Worm (Caenorhabditis elegans) whole organism, young adult: ENCODE data around the gene F44E2.8.
A peak's percentile ranks its signal among the peaks of the same experiment; 100 is the strongest.

Experiments
- B0019.2 ChIP-seq: fragments of 200-800 bp; sonication (Bioruptor generic); conservative IDR thresholded peaks from 2 replicates; pipeline ENCODE4 v1.3.6; 2022; ENCODE audit warnings: missing genetic modification reagents, missing genetic modification characterization, missing compliant biosample characterization
- B0261.1 ChIP-seq: sonication (generic microtip); optimal IDR thresholded peaks from 2 replicates; lab custom pipeline; 2016; ENCODE audit warnings: mild to moderate bottlenecking, missing genetic modification characterization, moderate library complexity, missing compliant biosample characterization
- D2030.7 ChIP-seq: fragments of 200-800 bp; sonication (Bioruptor generic); IDR thresholded peaks from 2 replicates; pipeline ENCODE4 v1.3.6; 2022; ENCODE audit warnings: missing genetic modification reagents, missing genetic modification characterization, missing compliant biosample characterization
- F23B12.7 ChIP-seq: sonication (generic microtip); optimal IDR thresholded peaks from 2 replicates; lab custom pipeline; 2017; ENCODE audit warnings: missing genetic modification characterization, mild to moderate bottlenecking, missing compliant biosample characterization, antibody characterized with exemption, moderate library complexity; ENCODE audit not compliant: insufficient read depth
- F33H1.4 ChIP-seq: fragments of 200-800 bp; sonication (Bioruptor generic); IDR thresholded peaks from 2 replicates; pipeline ENCODE4 v1.3.6; 2022; ENCODE audit warnings: missing genetic modification reagents, missing genetic modification characterization, missing compliant biosample characterization
- F37B4.10 ChIP-seq: fragments of 200-800 bp; sonication (Bioruptor generic); IDR thresholded peaks from 2 replicates; pipeline ENCODE4 v1.3.6; 2022; ENCODE audit warnings: missing genetic modification characterization, missing compliant biosample characterization
- F57C9.4 ChIP-seq: sonication (generic microtip); optimal IDR thresholded peaks from 2 replicates; lab custom pipeline; 2017; ENCODE audit warnings: mild to moderate bottlenecking, missing genetic modification characterization, missing compliant biosample characterization
- K12H6.12 ChIP-seq: fragments of 200-800 bp; sonication (Bioruptor generic); optimal IDR thresholded peaks from 2 replicates; lab custom pipeline; 2018; ENCODE audit warnings: mild to moderate bottlenecking, missing genetic modification characterization, missing compliant biosample characterization
- Y53F4B.3 ChIP-seq: fragments of 200-800 bp; sonication (Bioruptor generic); IDR thresholded peaks from 2 replicates; pipeline ENCODE4 v1.3.6; 2022; ENCODE audit warnings: missing genetic modification reagents, missing genetic modification characterization, missing compliant biosample characterization
- Y53G8AR.9 ChIP-seq: fragments of 200-800 bp; sonication (Bioruptor generic); conservative IDR thresholded peaks from 2 replicates; pipeline ENCODE4 v1.3.6; 2022; ENCODE audit warnings: missing genetic modification reagents, missing genetic modification characterization, missing compliant biosample characterization
- Y67H2A.10 ChIP-seq: fragments of 200-800 bp; sonication (Bioruptor generic); conservative IDR thresholded peaks from 2 replicates; pipeline ENCODE4 v1.3.6; 2022; ENCODE audit warnings: missing genetic modification reagents, missing genetic modification characterization, missing compliant biosample characterization
- Y95B8A.8 ChIP-seq: fragments of 200-800 bp; sonication (Bioruptor generic); IDR thresholded peaks from 2 replicates; pipeline ENCODE4 v1.3.6; 2022; ENCODE audit warnings: missing genetic modification reagents, missing genetic modification characterization, missing compliant biosample characterization
- ZK185.1 ChIP-seq: sonication (generic microtip); optimal IDR thresholded peaks from 2 replicates; lab custom pipeline; 2016; ENCODE audit warnings: mild to moderate bottlenecking, missing genetic modification characterization, missing compliant biosample characterization; ENCODE audit not compliant: poor library complexity, severe bottlenecking
- akir-1 ChIP-seq: fragments of 200-800 bp; sonication (Bioruptor generic); optimal IDR thresholded peaks from 2 replicates; lab custom pipeline; 2018; ENCODE audit warnings: mild to moderate bottlenecking, missing genetic modification characterization, moderate library complexity, missing compliant biosample characterization
- ama-1 ChIP-seq, 3 experiments: fragments of 150-350 bp in 1 of 3; sonication (generic microtip) in 2 of 3; optimal IDR thresholded peaks; 2 replicates each; lab custom pipeline; 2014 to 2018; ENCODE audit warnings: missing biosample characterization in 2 of 3, missing genetic modification characterization in 2 of 3, missing genetic modification reagents in 2 of 3
- athp-1 ChIP-seq: sonication (generic microtip); optimal IDR thresholded peaks from 2 replicates; lab custom pipeline; 2017; ENCODE audit warnings: mild to moderate bottlenecking, missing genetic modification characterization, missing compliant biosample characterization
- attf-5 ChIP-seq: fragments of 200-800 bp; sonication (Bioruptor generic); optimal IDR thresholded peaks from 2 replicates; lab custom pipeline; 2018; ENCODE audit warnings: mild to moderate bottlenecking, missing genetic modification characterization, missing compliant biosample characterization
- bed-2 ChIP-seq: fragments of 200-800 bp; sonication (Bioruptor generic); IDR thresholded peaks from 2 replicates; pipeline ENCODE4 v1.3.6; 2022; ENCODE audit warnings: missing genetic modification reagents, missing genetic modification characterization, missing compliant biosample characterization
- ceh-100 ChIP-seq: fragments of 200-800 bp; sonication (Bioruptor generic); IDR thresholded peaks from 2 replicates; pipeline ENCODE4 v1.3.6; 2022; ENCODE audit warnings: missing genetic modification reagents, missing genetic modification characterization, missing compliant biosample characterization
- ceh-27 ChIP-seq: fragments of 200-800 bp; sonication (Bioruptor generic); optimal IDR thresholded peaks from 2 replicates; lab custom pipeline; 2018; ENCODE audit warnings: mild to moderate bottlenecking, missing genetic modification characterization, moderate library complexity, missing compliant biosample characterization
- ceh-79 ChIP-seq: sonication (generic microtip); optimal IDR thresholded peaks from 2 replicates; lab custom pipeline; 2017; ENCODE audit warnings: mild to moderate bottlenecking, missing genetic modification characterization, missing compliant biosample characterization
- ceh-91 ChIP-seq: fragments of 200-800 bp; sonication (Bioruptor generic); IDR thresholded peaks from 2 replicates; pipeline ENCODE4 v1.3.6; 2022; ENCODE audit warnings: missing genetic modification reagents, missing genetic modification characterization, missing compliant biosample characterization
- egrh-3 ChIP-seq: fragments of 200-800 bp; sonication (Bioruptor generic); IDR thresholded peaks from 2 replicates; pipeline ENCODE4 v1.3.6; 2022; ENCODE audit warnings: missing genetic modification reagents, missing genetic modification characterization, missing compliant biosample characterization
- ets-4 ChIP-seq: fragments of 200-800 bp; sonication (Bioruptor generic); optimal IDR thresholded peaks from 2 replicates; lab custom pipeline; 2018; ENCODE audit warnings: mild to moderate bottlenecking, missing genetic modification characterization, missing compliant biosample characterization
- gei-17 ChIP-seq: fragments of 200-800 bp; sonication (Bioruptor generic); optimal IDR thresholded peaks from 2 replicates; lab custom pipeline; 2018; ENCODE audit warnings: mild to moderate bottlenecking, missing genetic modification characterization, missing compliant biosample characterization
- hmg-20 ChIP-seq: fragments of 200-800 bp; sonication (Bioruptor generic); IDR thresholded peaks from 2 replicates; pipeline ENCODE4 v1.3.6; 2022; ENCODE audit warnings: missing genetic modification reagents, missing genetic modification characterization, missing compliant biosample characterization
- hsf-1 ChIP-seq: fragments of 200-800 bp; sonication (Bioruptor generic); IDR thresholded peaks from 2 replicates; pipeline ENCODE4 v1.3.6; 2022; ENCODE audit warnings: missing genetic modification reagents, missing genetic modification characterization, missing compliant biosample characterization
- lag-1 ChIP-seq: fragments of 200-800 bp; sonication (Bioruptor generic); IDR thresholded peaks from 2 replicates; pipeline ENCODE4 v1.3.6; 2022; ENCODE audit warnings: missing genetic modification reagents, missing genetic modification characterization, missing compliant biosample characterization
- let-526 ChIP-seq: fragments of 200-800 bp; sonication (Bioruptor generic); IDR thresholded peaks from 2 replicates; pipeline ENCODE4 v1.3.6; 2022; ENCODE audit warnings: missing genetic modification reagents, missing genetic modification characterization, missing compliant biosample characterization
- let-607 ChIP-seq, 2 experiments: fragments of 200-800 bp in 1 of 2; sonication (Bioruptor generic) in 1 of 2; sonication (generic microtip) in 1 of 2; optimal IDR thresholded peaks; 2 replicates each; lab custom pipeline; 2016 to 2018; ENCODE audit warnings: mild to moderate bottlenecking in 2 of 2, missing compliant biosample characterization in 2 of 2, missing genetic modification characterization in 2 of 2, moderate library complexity in 2 of 2, missing genotype in 1 of 2
- lin-40 ChIP-seq: sonication (generic microtip); optimal IDR thresholded peaks from 2 replicates; lab custom pipeline; 2016; ENCODE audit warnings: missing genetic modification characterization, mild to moderate bottlenecking, missing compliant biosample characterization, missing genotype, missing genetic modification reagents
- lin-54 ChIP-seq: fragments of 200-800 bp; sonication (Bioruptor generic); optimal IDR thresholded peaks from 2 replicates; lab custom pipeline; 2018; ENCODE audit warnings: mild to moderate bottlenecking, missing genetic modification characterization, missing compliant biosample characterization
- lsl-1 ChIP-seq: fragments of 200-800 bp; sonication (Bioruptor generic); optimal IDR thresholded peaks from 2 replicates; lab custom pipeline; 2018; ENCODE audit warnings: mild to moderate bottlenecking, missing genetic modification characterization, moderate library complexity, missing compliant biosample characterization
- madf-8 ChIP-seq: fragments of 200-800 bp; sonication (Bioruptor generic); conservative IDR thresholded peaks from 2 replicates; pipeline ENCODE4 v1.3.6; 2022; ENCODE audit warnings: missing genetic modification reagents, missing genetic modification characterization, missing compliant biosample characterization
- nhr-27 ChIP-seq: fragments of 200-800 bp; sonication (Bioruptor generic); optimal IDR thresholded peaks from 2 replicates; lab custom pipeline; 2018; ENCODE audit warnings: mild to moderate bottlenecking, missing genetic modification characterization, moderate library complexity, missing compliant biosample characterization
- nhr-80 ChIP-seq: sonication (generic microtip); optimal IDR thresholded peaks from 2 replicates; lab custom pipeline; 2016; ENCODE audit warnings: missing genetic modification characterization, missing compliant biosample characterization
- pha-4 ChIP-seq: fragments of 150-350 bp; sonication (generic microtip); optimal IDR thresholded peaks from 2 replicates; lab custom pipeline; 2014; ENCODE audit warnings: missing biosample characterization, missing genetic modification reagents, missing genetic modification characterization
- rcor-1 ChIP-seq: fragments of 200-800 bp; sonication (Bioruptor generic); IDR thresholded peaks from 2 replicates; pipeline ENCODE4 v1.3.6; 2022; ENCODE audit warnings: missing genetic modification reagents, missing genetic modification characterization, missing compliant biosample characterization
- repo-1 ChIP-seq: sonication (generic microtip); optimal IDR thresholded peaks from 2 replicates; lab custom pipeline; 2017; ENCODE audit warnings: mild to moderate bottlenecking, missing genetic modification characterization, missing compliant biosample characterization
- rpc-1 ChIP-seq, 2 experiments: fragments of 150-350 bp in 1 of 2; sonication (generic microtip) in 1 of 2; optimal IDR thresholded peaks; 2 replicates each; lab custom pipeline; 2014 to 2018; ENCODE audit warnings: missing biosample characterization in 1 of 2, missing genetic modification characterization in 1 of 2, missing genetic modification reagents in 1 of 2, missing genotype in 1 of 2
- snpc-1.1 ChIP-seq: sonication (generic microtip); optimal IDR thresholded peaks from 2 replicates; lab custom pipeline; 2017; ENCODE audit warnings: missing genetic modification characterization, mild to moderate bottlenecking, missing compliant biosample characterization, antibody characterized with exemption, moderate library complexity, missing genotype, missing genetic modification reagents; ENCODE audit not compliant: insufficient read depth
- somi-1 ChIP-seq: fragments of 200-800 bp; sonication (Bioruptor generic); optimal IDR thresholded peaks from 2 replicates; lab custom pipeline; 2018; ENCODE audit warnings: mild to moderate bottlenecking, missing genetic modification characterization, missing compliant biosample characterization
- zfh-2 ChIP-seq: fragments of 200-800 bp; sonication (Bioruptor generic); conservative IDR thresholded peaks from 2 replicates; pipeline ENCODE4 v1.3.6; 2022; ENCODE audit warnings: missing genetic modification reagents, missing genetic modification characterization, missing compliant biosample characterization
- ztf-18 ChIP-seq: sonication (generic microtip); optimal IDR thresholded peaks from 2 replicates; lab custom pipeline; 2016; ENCODE audit warnings: missing genotype, mild to moderate bottlenecking, missing genetic modification characterization, missing compliant biosample characterization
- ztf-25 ChIP-seq: fragments of 200-800 bp; sonication (Bioruptor generic); IDR thresholded peaks from 2 replicates; pipeline ENCODE4 v1.3.6; 2022; ENCODE audit warnings: missing genetic modification reagents, missing genetic modification characterization, missing compliant biosample characterization
- ztf-28 ChIP-seq: fragments of 200-800 bp; sonication (Bioruptor generic); IDR thresholded peaks from 2 replicates; pipeline ENCODE4 v1.3.6; 2022; ENCODE audit warnings: missing genetic modification reagents, missing genetic modification characterization, missing compliant biosample characterization

The F44E2.8 gene

ce11 chrIII:8888956-8889355 lies 39.3 kb upstream of the F44E2.8 start, which contains the start of gene ZK637.14 (continued):
- TF ChIP-seq Y95B8A.8 (GFP tag; lab: Robert Waterston, UW): no peak
- no peak for TF ChIP-seq madf-8 (GFP tag; lab: Robert Waterston, UW)
- no peak for TF ChIP-seq zfh-2
- no peak for TF ChIP-seq repo-1 (tag; lab: Kevin White, UChicago)
- no peak for TF ChIP-seq Y53F4B.3 (GFP tag; lab: Robert Waterston, UW)
- no peak for TF ChIP-seq lag-1
- no peak for TF ChIP-seq hmg-20 (GFP tag; lab: Robert Waterston, UW)
- no peak for TF ChIP-seq hsf-1 (GFP tag; lab: Robert Waterston, UW)
- TF ChIP-seq gei-17: no peak
- peak; percentile 1 for TF ChIP-seq lin-40 (tag; lab: Kevin White, UChicago)
- no peak for TF ChIP-seq ceh-91 (GFP tag; lab: Robert Waterston, UW)
- no peak for TF ChIP-seq B0019.2
- TF ChIP-seq F33H1.4 (GFP tag; lab: Robert Waterston, UW): no peak
- TF ChIP-seq F57C9.4: no peak
- TF ChIP-seq ama-1 (optimal IDR thresholded peaks at IDR 0.05; lab: Kevin White, UChicago): no peak
- no peak for TF ChIP-seq ama-1 (GFP tag; optimal IDR thresholded peaks at IDR 0.05; lab: Kevin White, UChicago)
- TF ChIP-seq ztf-18: peak; percentile 70
- TF ChIP-seq F23B12.7 (tag; lab: Kevin White, UChicago): no peak
- peak; percentile 65 for TF ChIP-seq attf-5
- TF ChIP-seq rpc-1 (optimal IDR thresholded peaks at IDR 0.05; lab: Kevin White, UChicago): no peak
- no peak for TF ChIP-seq rpc-1 (tag; optimal IDR thresholded peaks at IDR 0.05; lab: Kevin White, UChicago)
- TF ChIP-seq pha-4 (tag; lab: Kevin White, UChicago): no peak
- peak; percentile 20 for TF ChIP-seq nhr-80 (tag; lab: Kevin White, UChicago)
- no peak for TF ChIP-seq F37B4.10
- TF ChIP-seq akir-1: no peak
- no peak for TF ChIP-seq Y53G8AR.9 (GFP tag; lab: Robert Waterston, UW)
- TF ChIP-seq ztf-28 (GFP tag; lab: Robert Waterston, UW): no peak
- TF ChIP-seq nhr-27 (tag; lab: Kevin White, UChicago): no peak
- TF ChIP-seq, all 124 proteins: peak for 8

ce11 chrIII:8887184-8887801 lies 37.6 kb upstream of the F44E2.8 start, which contains the start of gene famh-136:
TSS of gene famh-136 (plus strand) at chrIII:8887751.
- TF ChIP-seq pha-4 (tag; lab: Kevin White, UChicago) (peak; percentile 34), ets-4 (no peak), Y67H2A.10 (GFP tag; lab: Robert Waterston, UW) (0 out of 2 replicates have a peak, but pooled peaks have one; percentile 20), lsl-1 (GFP tag; lab: Kevin White, UChicago) (peak; percentile 68), athp-1 (tag; lab: Kevin White, UChicago) (peak; percentile 12), D2030.7 (no peak), rcor-1 (GFP tag; lab: Robert Waterston, UW) (peak; percentile 72), let-526 (no peak), nhr-80 (tag; lab: Kevin White, UChicago) (peak; percentile 91), ceh-79 (tag; lab: Kevin White, UChicago) (no peak), bed-2 (GFP tag; lab: Robert Waterston, UW) (no peak), ZK185.1 (tag; lab: Kevin White, UChicago) (peak; percentile 46), B0019.2 (peak; percentile 48; the same call in 1 of the 2 replicates), Y53G8AR.9 (GFP tag; lab: Robert Waterston, UW) (peak; percentile 93), ztf-28 (GFP tag; lab: Robert Waterston, UW) (no peak), B0261.1 (tag; lab: Kevin White, UChicago) (no peak), lin-54 (GFP tag; lab: Kevin White, UChicago) (peak; percentile 86), ceh-27 (peak; percentile 20), snpc-1.1 (tag; lab: Kevin White, UChicago) (peak; percentile 51), ceh-100 (GFP tag; lab: Robert Waterston, UW) (peak; percentile 49; the same call in 1 of the 2 replicates), somi-1 (peak; percentile 66), ztf-25 (GFP tag; lab: Robert Waterston, UW) (no peak), K12H6.12 (tag; lab: Kevin White, UChicago) (peak; percentile 48), egrh-3 (no peak), let-607 (tag; optimal IDR thresholded peaks at IDR 0.05; lab: Kevin White, UChicago) (peak; percentile 39 to 76)
